Worm (Caenorhabditis elegans) whole organism, mixed stage, embryonic: ENCODE measurements around the gene unc-53.

ENCODE experiments used
- blmp-1 ChIP-seq: fragments of 150-350 bp; optimal IDR thresholded peaks from 2 replicates; lab custom pipeline; 2014; ENCODE audit warnings: missing biosample characterization, missing genetic modification characterization
- ceh-83 ChIP-seq: fragments of 200-800 bp; sonication (Bioruptor generic); optimal IDR thresholded peaks from 2 replicates; lab custom pipeline; 2018; ENCODE audit warnings: mild to moderate bottlenecking, missing genetic modification characterization, missing compliant biosample characterization
- unc-120 ChIP-seq: sonication (generic microtip); optimal IDR thresholded peaks from 2 replicates; lab custom pipeline; 2017; ENCODE audit warnings: missing genetic modification characterization, missing compliant biosample characterization; ENCODE audit not compliant: poor library complexity, severe bottlenecking
- unc-62 ChIP-seq: fragments of 150-350 bp; optimal IDR thresholded peaks from 2 replicates; lab custom pipeline; 2014; ENCODE audit warnings: missing biosample characterization, missing genetic modification reagents, missing genetic modification characterization
- zip-8 ChIP-seq: fragments of 150-350 bp; optimal IDR thresholded peaks from 2 replicates; lab custom pipeline; 2014; ENCODE audit warnings: missing biosample characterization, missing genetic modification characterization

- TF ChIP-seq unc-62 (no peak), ceh-83 (GFP tag; lab: Kevin White, UChicago) (no peak), blmp-1 (tag; lab: Kevin White, UChicago) (no peak), unc-120 (no peak), zip-8 (tag; lab: Kevin White, UChicago) (no peak)
These were observed 45.1 kb downstream of the unc-53 start for ce11 chrII:11044193-11044568.
